Fruit fly (Drosophila melanogaster) whole organism, prepupa: ENCODE results near the gene CG42322.

Experiments
- Blimp-1 ChIP-seq: fragments of 200-800 bp; sonication (Bioruptor generic); optimal IDR thresholded peaks from 3 replicates; lab custom pipeline; 2017; ENCODE audit warnings: missing biosample characterization, missing genetic modification characterization, mild to moderate bottlenecking, moderate library complexity, missing genetic modification reagents
- CG11294 ChIP-seq: fragments of 200-800 bp; sonication (Bioruptor generic); IDR thresholded peaks from 2 replicates; pipeline ENCODE4 v1.3.6; 2022; ENCODE audit warnings: missing biosample characterization, missing genetic modification characterization
- CG11762 ChIP-seq: fragments of 200-800 bp; sonication (Bioruptor generic); optimal IDR thresholded peaks from 3 replicates; lab custom pipeline; 2016; ENCODE audit warnings: missing biosample characterization, missing genetic modification characterization; ENCODE audit not compliant: insufficient read depth
- CG15336 ChIP-seq: fragments of 200-800 bp; sonication (Bioruptor generic); IDR thresholded peaks from 2 replicates; pipeline ENCODE4 v1.3.6; 2022; ENCODE audit warnings: missing biosample characterization, missing genetic modification characterization
- CG1621 ChIP-seq: fragments of 200-800 bp; sonication (Bioruptor generic); optimal IDR thresholded peaks from 3 replicates; lab custom pipeline; 2018; ENCODE audit warnings: missing biosample characterization, mild to moderate bottlenecking, missing genetic modification characterization
- CG31627 ChIP-seq: fragments of 200-800 bp; sonication (Bioruptor generic); optimal IDR thresholded peaks from 3 replicates; lab custom pipeline; 2016; ENCODE audit warnings: missing biosample characterization, missing genetic modification characterization
- CG34406 ChIP-seq: fragments of 200-800 bp; sonication (Bioruptor generic); optimal IDR thresholded peaks from 3 replicates; lab custom pipeline; 2016; ENCODE audit warnings: missing biosample characterization, missing genetic modification characterization
- CG6163 ChIP-seq: fragments of 200-800 bp; sonication (Bioruptor generic); IDR thresholded peaks from 3 replicates; pipeline ENCODE4 v1.3.6; 2022; ENCODE audit warnings: missing biosample characterization, missing genetic modification characterization
- CG6276 ChIP-seq: fragments of 200-800 bp; sonication (Bioruptor generic); optimal IDR thresholded peaks from 2 replicates; lab custom pipeline; 2017; ENCODE audit warnings: missing biosample characterization, mild to moderate bottlenecking, missing genetic modification characterization
- CG6792 ChIP-seq: fragments of 200-800 bp; sonication (Bioruptor generic); optimal IDR thresholded peaks from 3 replicates; lab custom pipeline; 2016; ENCODE audit warnings: missing biosample characterization, missing genetic modification characterization
- CG6808 ChIP-seq: fragments of 200-800 bp; sonication (Bioruptor generic); optimal IDR thresholded peaks from 3 replicates; lab custom pipeline; 2017; ENCODE audit warnings: missing biosample characterization, missing genetic modification characterization, mild to moderate bottlenecking, moderate library complexity, missing genetic modification reagents
- CG8119 ChIP-seq: fragments of 200-800 bp; sonication (Bioruptor generic); IDR thresholded peaks from 3 replicates; pipeline ENCODE4 v1.3.6; 2022; ENCODE audit warnings: missing biosample characterization, missing genetic modification characterization
- CG8632 ChIP-seq: fragments of 200-800 bp; sonication (Bioruptor generic); optimal IDR thresholded peaks from 3 replicates; lab custom pipeline; 2016; ENCODE audit warnings: missing biosample characterization, missing genetic modification characterization
- Eip93F ChIP-seq: fragments of 200-800 bp; sonication (Bioruptor generic); optimal IDR thresholded peaks from 2 replicates; lab custom pipeline; 2016; ENCODE audit warnings: missing biosample characterization, mild to moderate bottlenecking, missing genetic modification characterization
- Ets21C ChIP-seq: fragments of 200-800 bp; sonication (Bioruptor generic); optimal IDR thresholded peaks from 3 replicates; lab custom pipeline; 2016; ENCODE audit warnings: missing biosample characterization, missing genetic modification characterization
- Gug ChIP-seq: fragments of 200-800 bp; sonication (Bioruptor generic); IDR thresholded peaks from 2 replicates; pipeline ENCODE4 v1.3.6; 2022; ENCODE audit warnings: missing biosample characterization, missing genetic modification characterization
- Hr39 ChIP-seq: fragments of 200-800 bp; sonication (Bioruptor generic); optimal IDR thresholded peaks from 2 replicates; lab custom pipeline; 2016; ENCODE audit warnings: missing biosample characterization, missing genetic modification characterization
- Hr4 ChIP-seq: fragments of 200-800 bp; sonication (Bioruptor generic); optimal IDR thresholded peaks from 3 replicates; lab custom pipeline; 2016; ENCODE audit warnings: missing biosample characterization, missing genetic modification characterization
- Lpt ChIP-seq: fragments of 200-800 bp; sonication (Bioruptor generic); optimal IDR thresholded peaks from 3 replicates; lab custom pipeline; 2016; ENCODE audit warnings: missing biosample characterization, missing genetic modification characterization
- Met ChIP-seq: fragments of 200-800 bp; sonication (Bioruptor generic); optimal IDR thresholded peaks from 3 replicates; lab custom pipeline; 2016; ENCODE audit warnings: missing biosample characterization, missing genetic modification characterization
- OdsH ChIP-seq: fragments of 200-800 bp; sonication (Bioruptor generic); optimal IDR thresholded peaks from 3 replicates; lab custom pipeline; 2016; ENCODE audit warnings: missing biosample characterization, missing genetic modification characterization
- Sox102F ChIP-seq: fragments of 200-800 bp; sonication (Bioruptor generic); optimal IDR thresholded peaks from 2 replicates; lab custom pipeline; 2016; ENCODE audit warnings: missing biosample characterization, mild to moderate bottlenecking, missing genetic modification characterization
- Sox14 ChIP-seq: fragments of 200-800 bp; sonication (Bioruptor generic); optimal IDR thresholded peaks from 3 replicates; lab custom pipeline; 2016; ENCODE audit warnings: missing biosample characterization, missing genetic modification characterization
- achi ChIP-seq: fragments of 200-800 bp; sonication (Bioruptor generic); optimal IDR thresholded peaks from 3 replicates; lab custom pipeline; 2016; ENCODE audit warnings: missing biosample characterization, missing genetic modification characterization
- dac ChIP-seq: fragments of 200-800 bp; sonication (Bioruptor generic); optimal IDR thresholded peaks from 2 replicates; lab custom pipeline; 2017; ENCODE audit warnings: missing biosample characterization, mild to moderate bottlenecking, missing genetic modification characterization
- esn ChIP-seq: fragments of 200-800 bp; sonication (Bioruptor generic); optimal IDR thresholded peaks from 2 replicates; lab custom pipeline; 2016; ENCODE audit warnings: missing biosample characterization, mild to moderate bottlenecking, missing genetic modification characterization, moderate library complexity
- fkh ChIP-seq: fragments of 200-800 bp; sonication (Bioruptor generic); optimal IDR thresholded peaks from 3 replicates; lab custom pipeline; 2017; ENCODE audit warnings: missing biosample characterization, mild to moderate bottlenecking, missing genetic modification characterization, moderate library complexity
- net ChIP-seq: fragments of 200-800 bp; sonication (Bioruptor generic); optimal IDR thresholded peaks from 3 replicates; lab custom pipeline; 2016; ENCODE audit warnings: missing biosample characterization, missing genetic modification characterization
- salr ChIP-seq, 2 experiments: fragments of 200-800 bp; sonication (Bioruptor generic); optimal IDR thresholded peaks; 3 replicates each; lab custom pipeline; 2016 to 2018; ENCODE audit warnings: missing biosample characterization in 2 of 2, missing genetic modification characterization in 2 of 2, mild to moderate bottlenecking in 1 of 2
- svp ChIP-seq: fragments of 200-800 bp; sonication (Bioruptor generic); peaks from one replicate; lab custom pipeline; 2016; ENCODE audit warnings: missing biosample characterization, missing genetic modification characterization
- vri ChIP-seq: fragments of 200-800 bp; sonication (Bioruptor generic); optimal IDR thresholded peaks from 3 replicates; lab custom pipeline; 2016; ENCODE audit warnings: missing biosample characterization, mild to moderate bottlenecking, missing genetic modification characterization

Gene CG42322

DNA sequence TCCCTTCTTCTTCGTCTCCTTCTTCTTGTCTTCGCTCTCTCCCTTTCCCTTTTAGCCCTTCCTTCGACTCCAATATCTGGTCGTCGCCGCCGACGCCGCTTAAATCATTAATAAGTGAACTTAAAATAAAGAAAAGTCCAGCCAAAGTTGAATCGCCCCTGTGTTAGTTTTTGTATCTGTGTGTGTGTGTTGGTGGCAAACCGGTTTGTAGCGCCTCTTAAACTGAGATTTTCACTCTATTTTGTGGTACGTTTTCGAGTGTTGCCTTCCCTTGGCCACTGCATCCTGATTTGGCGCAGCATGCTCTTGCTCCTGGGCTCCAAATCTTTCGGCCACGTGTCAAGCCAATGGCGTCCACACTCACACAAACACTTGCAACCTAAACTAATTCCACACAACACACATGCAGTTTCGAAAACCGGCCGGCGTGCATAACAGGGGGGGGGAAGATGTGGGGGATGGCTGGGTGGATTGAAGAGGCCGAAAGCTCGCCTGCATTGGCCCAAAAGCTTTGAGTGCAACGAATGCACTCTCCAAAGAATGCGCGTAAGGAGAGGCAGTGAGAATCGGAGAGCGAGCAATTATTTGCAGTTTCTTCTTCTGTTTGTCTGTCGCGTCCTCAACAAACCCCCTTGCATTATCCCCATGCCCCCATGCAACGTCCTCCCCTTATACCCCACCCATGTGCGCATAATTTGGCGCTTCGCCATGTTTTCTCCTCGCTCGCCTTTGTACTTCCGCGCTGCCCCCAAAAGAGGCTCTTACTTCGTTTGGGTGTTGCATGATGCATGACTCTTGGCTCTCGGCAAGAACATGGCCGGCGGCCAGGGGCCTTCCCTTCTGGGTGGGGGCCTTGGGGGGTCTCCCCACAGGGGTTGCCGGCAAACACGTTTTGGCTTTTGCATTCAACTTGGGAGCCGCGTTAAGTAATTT lies 44.8 kb downstream of the CG42322 start (continued):
- TF ChIP-seq net (GFP tag; lab: Kevin White, UChicago) (peak; percentile 27), CG11294 (GFP tag; lab: Robert Waterston, UW) (peak; percentile 59; the same call in 1 of the 2 replicates), CG31627 (no peak), OdsH (GFP tag; lab: Kevin White, UChicago) (no peak), Lpt (GFP tag; lab: Kevin White, UChicago) (peak; percentile 70), Sox102F (GFP tag; lab: Kevin White, UChicago) (no peak), CG11762 (no peak), CG15336 (GFP tag; lab: Robert Waterston, UW) (peak; percentile 73; the same call in 1 of the 2 replicates), CG8632 (GFP tag; lab: Kevin White, UChicago) (peak; percentile 19), CG6808 (GFP tag; lab: Kevin White, UChicago) (peak; percentile 14)

DNA sequence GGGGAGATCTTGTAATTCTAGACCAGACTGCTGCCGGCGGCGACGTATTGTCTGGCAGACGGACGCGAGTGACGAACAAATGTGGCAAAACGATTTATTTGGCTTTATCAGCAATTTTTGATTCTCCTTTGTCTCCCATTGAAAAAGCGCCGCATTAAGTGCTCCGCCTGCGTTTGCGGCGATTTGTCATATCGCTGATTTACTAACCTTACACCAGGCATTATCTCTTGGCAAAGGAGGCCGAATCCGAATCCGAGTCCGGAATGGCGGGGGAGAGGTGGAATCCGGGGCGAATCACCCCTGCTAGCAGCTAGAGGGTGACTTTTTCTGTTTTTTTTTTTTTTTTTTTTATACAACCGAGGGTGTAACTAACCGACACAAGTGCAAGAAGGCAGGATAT lies 48.7 kb downstream of the CG42322 start:
- no peak for TF ChIP-seq Met (GFP tag; lab: Kevin White, UChicago)
- TF ChIP-seq Sox14 (GFP tag; lab: Kevin White, UChicago), result peak; percentile 53
- TF ChIP-seq esn (GFP tag; lab: Kevin White, UChicago), result no peak
- TF ChIP-seq fkh (GFP tag; lab: Kevin White, UChicago), result no peak
- TF ChIP-seq CG8119, result 0 out of 3 replicates have a peak, but pooled peaks have one; percentile 21
- no peak for TF ChIP-seq salr (GFP tag; optimal IDR thresholded peaks at IDR 0.05; lab: Kevin White, UChicago)
- TF ChIP-seq svp, result peak; percentile 98
- TF ChIP-seq Hr4, result no peak
- no peak for TF ChIP-seq CG1621 (tag; lab: Kevin White, UChicago)
- TF ChIP-seq Eip93F, result peak; percentile 29
- TF ChIP-seq achi, result no peak
- no peak for TF ChIP-seq CG8632 (GFP tag; lab: Kevin White, UChicago)
- TF ChIP-seq, all 60 proteins: peak for 4

DNA sequence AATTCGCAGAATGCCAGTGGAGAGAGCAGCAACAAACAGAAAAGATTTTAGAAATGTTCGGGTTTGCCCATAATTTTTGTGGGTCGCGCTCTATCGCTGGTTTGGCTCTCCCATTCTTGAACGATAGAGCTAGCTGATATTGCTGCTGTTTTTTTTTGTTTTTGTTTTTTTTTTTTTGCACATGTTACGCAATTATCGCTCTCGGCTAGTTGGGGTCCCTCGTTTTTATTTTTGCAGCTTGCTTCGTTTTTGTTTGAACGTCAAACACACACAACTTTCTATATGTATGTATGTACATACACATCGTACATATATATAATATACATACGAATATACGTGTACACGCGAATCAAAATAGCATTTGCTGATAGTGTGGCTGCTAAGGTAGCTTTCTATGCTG lies 50.5 kb downstream of the CG42322 start:
- TF ChIP-seq Ets21C (GFP tag; lab: Kevin White, UChicago) (no peak), CG15336 (GFP tag; lab: Robert Waterston, UW) (peak; percentile 77), vri (GFP tag; lab: Kevin White, UChicago) (peak; percentile 45), Blimp-1 (no peak), CG6163 (GFP tag; lab: Robert Waterston, UW) (peak; percentile 43; the same call in 1 of the 3 replicates), CG6792 (GFP tag; lab: Kevin White, UChicago) (no peak), dac (GFP tag; lab: Kevin White, UChicago) (no peak), CG6276 (GFP tag; lab: Kevin White, UChicago) (peak; percentile 53), CG8119 (peak; percentile 62; the same call in 1 of the 3 replicates), Lpt (GFP tag; lab: Kevin White, UChicago) (peak; percentile 44), Hr39 (GFP tag; lab: Kevin White, UChicago) (no peak), svp (peak; percentile 36), CG6808 (GFP tag; lab: Kevin White, UChicago) (no peak)

DNA sequence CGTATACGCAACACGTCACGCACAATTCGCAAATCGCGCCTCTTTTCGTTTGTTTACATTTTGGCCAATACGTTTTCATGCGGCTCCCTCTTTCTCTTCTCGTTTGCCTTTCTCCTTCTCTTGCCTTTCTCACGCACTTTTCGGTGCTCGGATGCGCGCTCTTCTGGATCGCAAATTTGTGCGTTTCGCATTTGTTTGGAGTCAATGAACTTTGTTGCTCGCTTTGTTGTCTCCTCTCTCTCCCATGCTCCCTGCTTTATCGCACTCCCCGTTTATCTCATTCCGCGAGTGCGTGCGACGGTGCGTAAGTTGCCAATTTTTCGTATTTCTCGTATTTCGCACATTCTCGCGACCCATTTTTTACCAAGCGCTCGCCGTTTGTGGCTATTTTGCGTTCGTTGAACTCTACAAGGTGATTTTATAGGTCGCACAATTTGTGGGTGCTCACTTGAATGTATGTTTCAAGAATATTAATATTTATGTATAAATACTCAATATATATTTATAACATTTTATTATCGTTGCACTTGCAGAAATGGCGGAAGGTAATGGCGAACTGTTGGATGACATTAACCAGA lies 51.4 kb downstream of the CG42322 start:
- TF ChIP-seq CG6163 (GFP tag; lab: Robert Waterston, UW) (0 out of 3 replicates have a peak, but pooled peaks have one; percentile 29), svp (peak; percentile 57), Lpt (GFP tag; lab: Kevin White, UChicago) (no peak)

DNA sequence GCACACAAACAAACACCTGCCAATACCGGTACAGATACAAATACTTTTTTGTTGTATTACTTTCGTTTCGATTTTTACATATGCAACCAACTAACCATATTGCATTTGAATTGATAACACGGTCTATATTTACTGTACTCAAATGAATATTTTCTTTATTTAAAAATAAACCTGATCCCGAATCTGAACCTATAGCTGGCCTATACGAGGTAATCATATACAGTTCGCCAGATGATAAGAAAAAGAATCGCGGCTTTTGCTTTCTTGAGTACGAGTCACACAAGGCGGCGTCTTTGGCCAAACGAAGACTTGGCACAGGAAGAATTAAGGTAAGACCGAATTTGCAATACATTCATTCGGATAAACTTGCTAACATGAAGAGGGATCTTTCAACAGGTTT lies 57.0 kb downstream of the CG42322 start:
- no peak for TF ChIP-seq CG34406 (GFP tag; lab: Kevin White, UChicago)
- no peak for TF ChIP-seq Gug (GFP tag; lab: Robert Waterston, UW)
- TF ChIP-seq svp, result peak; percentile 93
- no peak for TF ChIP-seq OdsH (GFP tag; lab: Kevin White, UChicago)
